Worm (Caenorhabditis elegans): ENCODE data around the gene nurf-1.
"Not testable (repeated sequence)": the region's sequence is repeated elsewhere in the genome, so short reads cannot be mapped to it uniquely, and the experiment has no call there.

Gene nurf-1

ce11 chrII:14390036-14390763 lies at the start of gene nurf-1, which contains the start of gene kbp-3:
nurf-1 (plus strand) TSS chrII:14390713.
kbp-3 (minus strand) TSS chrII:14390078.
- TF ChIP-seq W03F9.2 (tag; optimal IDR thresholded peaks at IDR 0.05): peak; percentile 68
- TF ChIP-seq dao-5 (tag; optimal IDR thresholded peaks at IDR 0.05): no peak

- not testable (repeated sequence) for TF ChIP-seq W03F9.2, him-1, dao-5 (tag; optimal IDR thresholded peaks at IDR 0.05)
These were observed 46.3 kb upstream of the nurf-1 start, which contains the start of gene ddl-3 for ce11 chrII:14344166-14344565. ddl-3 (minus strand) TSS chrII:14344454.

ce11 chrII:14346243-14346642 lies 44.3 kb upstream of the nurf-1 start, which contains the start of gene Y54G11A.9:
Y54G11A.9 (minus strand) TSS chrII:14346438.
- TF ChIP-seq him-1, dao-5, W03F9.2 (tag; optimal IDR thresholded peaks at IDR 0.05): not testable (repeated sequence)

ce11 chrII:14349356-14349923 lies 41.1 kb upstream of the nurf-1 start, which contains the start of the genes Y54G11A.17, lin-7 and elof-1:
Y54G11A.17 (minus strand) TSS chrII:14349406.
lin-7 (minus strand) TSS chrII:14349406.
elof-1 (plus strand) TSS chrII:14349738.
- TF ChIP-seq dao-5 (tag; optimal IDR thresholded peaks at IDR 0.05): no peak
- peak; percentile 96 for TF ChIP-seq W03F9.2 (tag; optimal IDR thresholded peaks at IDR 0.05)

- TF ChIP-seq dao-5 (tag; optimal IDR thresholded peaks at IDR 0.05): peak; percentile 21
- no peak for TF ChIP-seq him-1 (tag; optimal IDR thresholded peaks at IDR 0.05)
These were observed 39.7 kb upstream of the nurf-1 start for ce11 chrII:14350768-14351167.

ce11 chrII:14351352-14351751 lies 39.2 kb upstream of the nurf-1 start:
- TF ChIP-seq W03F9.2 (tag; optimal IDR thresholded peaks at IDR 0.05) (no peak), him-1 (tag; optimal IDR thresholded peaks at IDR 0.05) (no peak), dao-5 (tag; optimal IDR thresholded peaks at IDR 0.05) (no peak)

- TF ChIP-seq W03F9.2 (tag; optimal IDR thresholded peaks at IDR 0.05) (peak; percentile 77), him-1 (tag; optimal IDR thresholded peaks at IDR 0.05) (no peak)
These were observed 32.5 kb upstream of the nurf-1 start, which contains the start of the genes agl-1 and pfs-2 for ce11 chrII:14357936-14358416. agl-1 (minus strand) TSS chrII:14358113. pfs-2 (plus strand) TSS chrII:14358366.

ce11 chrII:14359007-14359406 lies 31.5 kb upstream of the nurf-1 start:
- TF ChIP-seq him-1 (tag; optimal IDR thresholded peaks at IDR 0.05) (no peak), dao-5 (tag; optimal IDR thresholded peaks at IDR 0.05) (no peak), W03F9.2 (tag; optimal IDR thresholded peaks at IDR 0.05) (no peak)

- no peak for TF ChIP-seq dao-5 (tag; optimal IDR thresholded peaks at IDR 0.05)
- no peak for TF ChIP-seq him-1 (tag; optimal IDR thresholded peaks at IDR 0.05)
- no peak for TF ChIP-seq W03F9.2 (tag; optimal IDR thresholded peaks at IDR 0.05)
These were observed 29.8 kb upstream of the nurf-1 start for ce11 chrII:14360675-14361074.

ce11 chrII:14361719-14362118 lies 28.8 kb upstream of the nurf-1 start, which contains the start of gene tebp-1:
tebp-1 (plus strand) TSS chrII:14362019.
- TF ChIP-seq W03F9.2 (tag; optimal IDR thresholded peaks at IDR 0.05): no peak
- TF ChIP-seq dao-5 (tag; optimal IDR thresholded peaks at IDR 0.05): no peak
- TF ChIP-seq him-1 (tag; optimal IDR thresholded peaks at IDR 0.05): no peak

- TF ChIP-seq W03F9.2 (tag; optimal IDR thresholded peaks at IDR 0.05): peak; percentile 60
- TF ChIP-seq him-1 (tag; optimal IDR thresholded peaks at IDR 0.05): no peak
These were observed 25.2 kb upstream of the nurf-1 start, which contains the start of gene imb-2 for ce11 chrII:14365182-14365751. imb-2 (plus strand) TSS chrII:14365701.

- TF ChIP-seq him-1 (tag; optimal IDR thresholded peaks at IDR 0.05): no peak
- no peak for TF ChIP-seq dao-5 (tag; optimal IDR thresholded peaks at IDR 0.05)
- no peak for TF ChIP-seq W03F9.2 (tag; optimal IDR thresholded peaks at IDR 0.05)
These were observed 15.9 kb upstream of the nurf-1 start for ce11 chrII:14374594-14374993.

- TF ChIP-seq dao-5 (tag; optimal IDR thresholded peaks at IDR 0.05): no peak
These were observed 12.7 kb upstream of the nurf-1 start, which contains the start of gene acr-20 for ce11 chrII:14377796-14378195. acr-20 (minus strand) TSS chrII:14377896.

- TF ChIP-seq him-1 (tag; optimal IDR thresholded peaks at IDR 0.05) (no peak), W03F9.2 (tag; optimal IDR thresholded peaks at IDR 0.05) (no peak), dao-5 (tag; optimal IDR thresholded peaks at IDR 0.05) (no peak)
These were observed 9.7 kb upstream of the nurf-1 start for ce11 chrII:14380778-14381177.

Measured in whole organism, L4/young adult.